Fruit fly (Drosophila melanogaster): ENCODE data around the gene CG17450.

DNA sequence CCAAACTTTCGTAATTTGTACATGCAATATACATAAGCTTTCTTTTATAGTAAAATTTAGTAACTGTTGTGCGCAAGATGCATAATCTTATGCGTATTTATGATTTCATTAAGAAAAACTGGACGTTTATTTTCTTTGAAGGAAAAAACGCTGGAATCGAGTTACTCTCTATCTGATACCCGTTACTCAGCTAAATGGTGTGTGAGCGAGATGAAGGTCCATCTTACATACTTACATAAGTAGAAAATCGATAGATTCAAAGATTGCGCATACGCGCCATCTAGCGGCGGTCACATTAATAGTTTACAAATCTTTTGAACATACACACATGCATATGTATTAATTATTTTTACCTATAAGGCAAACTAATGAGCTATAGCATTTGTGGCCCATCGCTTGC lies 3.2 kb downstream of the CG17450 start:
- TF ChIP-seq lola (GFP tag; optimal IDR thresholded peaks at IDR 0.05) = no peak
- TF ChIP-seq Dfd (GFP tag; optimal IDR thresholded peaks at IDR 0.05) = no peak
- TF ChIP-seq OdsH (GFP tag; optimal IDR thresholded peaks at IDR 0.05) = no peak
- TF ChIP-seq CG32264 (GFP tag; optimal IDR thresholded peaks at IDR 0.05) = no peak
- no peak for TF ChIP-seq GATAd (GFP tag; optimal IDR thresholded peaks at IDR 0.05)
- TF ChIP-seq Myc (optimal IDR thresholded peaks at IDR 0.05) = no peak
- TF ChIP-seq CrebA (GFP tag; optimal IDR thresholded peaks at IDR 0.05; ENCODE audit: borderline replicate concordance) = no peak
- TF ChIP-seq pan (optimal IDR thresholded peaks at IDR 0.05) = no peak
- no peak for TF ChIP-seq usp (GFP tag; optimal IDR thresholded peaks at IDR 0.05)
- TF ChIP-seq Abd-B (GFP tag; optimal IDR thresholded peaks at IDR 0.05) = no peak

All from whole organism, wandering third instar larva.